Worm (Caenorhabditis elegans) whole organism, L2 larva: ENCODE results near the gene srtx-1.

Experiments used
- C34F6.9 ChIP-seq: fragments of 150-350 bp; optimal IDR thresholded peaks from 2 replicates; lab custom pipeline; 2014; ENCODE audit warnings: missing biosample characterization, missing genetic modification characterization
- F13H6.1 ChIP-seq: sonication (generic microtip); optimal IDR thresholded peaks from 2 replicates; lab custom pipeline; 2016; ENCODE audit warnings: missing genetic modification characterization, missing compliant biosample characterization
- R02D3.7 ChIP-seq: fragments of 150-350 bp; optimal IDR thresholded peaks from 2 replicates; lab custom pipeline; 2014; ENCODE audit warnings: missing biosample characterization, missing genetic modification characterization
- Y55F3AM.14 ChIP-seq: fragments of 200-800 bp; sonication (Bioruptor generic); optimal IDR thresholded peaks from 2 replicates; lab custom pipeline; 2018; ENCODE audit warnings: mild to moderate bottlenecking, missing genetic modification characterization, missing compliant biosample characterization
- ZK546.5 ChIP-seq: sonication (generic microtip); optimal IDR thresholded peaks from 2 replicates; lab custom pipeline; 2017; ENCODE audit warnings: missing biosample characterization, missing genetic modification characterization
- alr-1 ChIP-seq: fragments of 150-350 bp; optimal IDR thresholded peaks from 2 replicates; lab custom pipeline; 2014; ENCODE audit warnings: missing biosample characterization, missing genetic modification characterization
- ama-1 ChIP-seq: fragments of 150-350 bp; optimal IDR thresholded peaks from 2 replicates; lab custom pipeline; 2018; ENCODE audit warnings: inconsistent platforms
- blmp-1 ChIP-seq: sonication (generic microtip); optimal IDR thresholded peaks from 2 replicates; lab custom pipeline; 2017; ENCODE audit warnings: missing genetic modification characterization, mild to moderate bottlenecking, missing compliant biosample characterization, antibody characterized with exemption, moderate library complexity; ENCODE audit not compliant: insufficient read depth
- ceh-82 ChIP-seq: fragments of 150-350 bp; optimal IDR thresholded peaks from 2 replicates; lab custom pipeline; 2014; ENCODE audit warnings: missing biosample characterization, missing genetic modification characterization
- crh-2 ChIP-seq: sonication (generic microtip); optimal IDR thresholded peaks from 2 replicates; lab custom pipeline; 2017; ENCODE audit warnings: missing biosample characterization, missing genetic modification characterization
- dmd-4 ChIP-seq: sonication (generic microtip); optimal IDR thresholded peaks from 2 replicates; lab custom pipeline; 2017; ENCODE audit warnings: missing biosample characterization, missing genetic modification characterization
- egl-27 ChIP-seq: sonication (generic microtip); optimal IDR thresholded peaks from 3 replicates; lab custom pipeline; 2017; ENCODE audit warnings: missing biosample characterization, missing genetic modification reagents, missing genetic modification characterization
- elt-1 ChIP-seq: fragments of 150-350 bp; optimal IDR thresholded peaks from 2 replicates; lab custom pipeline; 2014; ENCODE audit warnings: missing biosample characterization, missing genetic modification characterization
- elt-3 ChIP-seq: sonication (generic microtip); optimal IDR thresholded peaks from 2 replicates; lab custom pipeline; 2017; ENCODE audit warnings: missing biosample characterization, missing genetic modification characterization
- fos-1 ChIP-seq: fragments of 150-350 bp; optimal IDR thresholded peaks from 2 replicates; lab custom pipeline; 2014; ENCODE audit warnings: missing biosample characterization, missing genetic modification characterization
- gmeb-1 ChIP-seq: fragments of 150-350 bp; optimal IDR thresholded peaks from 2 replicates; lab custom pipeline; 2014; ENCODE audit warnings: missing biosample characterization, missing genetic modification characterization
- lin-11 ChIP-seq: fragments of 150-350 bp; sonication (generic microtip); optimal IDR thresholded peaks from 2 replicates; lab custom pipeline; 2014; ENCODE audit warnings: missing biosample characterization, missing genetic modification characterization, inconsistent platforms, mixed read lengths
- lin-39 ChIP-seq: fragments of 150-350 bp; optimal IDR thresholded peaks from 2 replicates; lab custom pipeline; 2014; ENCODE audit warnings: missing biosample characterization, missing genetic modification reagents, missing genetic modification characterization
- mbf-1 ChIP-seq: sonication (generic microtip); optimal IDR thresholded peaks from 2 replicates; lab custom pipeline; 2017; ENCODE audit warnings: missing biosample characterization, missing genetic modification characterization
- mdl-1 ChIP-seq, 2 experiments: fragments of 150-350 bp in 1 of 2; sonication (generic microtip) in 1 of 2; optimal IDR thresholded peaks; 2 replicates each; lab custom pipeline; 2017; ENCODE audit warnings: missing biosample characterization in 2 of 2, missing genetic modification characterization in 2 of 2
- nhr-10 ChIP-seq: sonication (generic microtip); optimal IDR thresholded peaks from 2 replicates; lab custom pipeline; 2017; ENCODE audit warnings: missing biosample characterization, missing genetic modification characterization
- nhr-11 ChIP-seq: fragments of 150-350 bp; optimal IDR thresholded peaks from 2 replicates; lab custom pipeline; 2014; ENCODE audit warnings: missing biosample characterization, missing genetic modification characterization
- nhr-12 ChIP-seq: fragments of 150-350 bp; optimal IDR thresholded peaks from 2 replicates; lab custom pipeline; 2014; ENCODE audit warnings: missing biosample characterization, missing genetic modification characterization
- nhr-25 ChIP-seq: fragments of 150-350 bp; sonication (generic microtip); optimal IDR thresholded peaks from 3 replicates; lab custom pipeline; 2014; ENCODE audit warnings: missing biosample characterization, missing genetic modification characterization
- nhr-6 ChIP-seq: fragments of 150-350 bp; optimal IDR thresholded peaks from 2 replicates; lab custom pipeline; 2014; ENCODE audit warnings: missing biosample characterization, missing genetic modification characterization
- peb-1 ChIP-seq: fragments of 150-350 bp; optimal IDR thresholded peaks from 2 replicates; lab custom pipeline; 2014; ENCODE audit warnings: missing biosample characterization, missing genetic modification characterization
- sem-4 ChIP-seq: fragments of 150-350 bp; optimal IDR thresholded peaks from 2 replicates; lab custom pipeline; 2014; ENCODE audit warnings: missing biosample characterization, missing genetic modification reagents, missing genetic modification characterization
- snpc-4 ChIP-seq: fragments of 150-350 bp; optimal IDR thresholded peaks from 2 replicates; lab custom pipeline; 2014; ENCODE audit warnings: missing biosample characterization, missing genetic modification characterization
- unc-55 ChIP-seq: fragments of 150-350 bp; sonication (generic microtip); optimal IDR thresholded peaks from 3 replicates; lab custom pipeline; 2014; ENCODE audit warnings: missing biosample characterization, missing genetic modification reagents, missing genetic modification characterization
- unc-62 ChIP-seq: fragments of 150-350 bp; optimal IDR thresholded peaks from 2 replicates; lab custom pipeline; 2014; ENCODE audit warnings: missing biosample characterization, missing genetic modification reagents, missing genetic modification characterization
- zag-1 ChIP-seq: fragments of 150-350 bp; optimal IDR thresholded peaks from 2 replicates; lab custom pipeline; 2014; ENCODE audit warnings: missing biosample characterization, missing genetic modification characterization
- ztf-1 ChIP-seq: fragments of 200-800 bp; sonication (Bioruptor generic); conservative IDR thresholded peaks from 2 replicates; pipeline ENCODE4 v1.3.6; 2022; ENCODE audit warnings: missing genetic modification characterization, missing compliant biosample characterization
- ztf-11 ChIP-seq: sonication (generic microtip); optimal IDR thresholded peaks from 2 replicates; lab custom pipeline; 2017; ENCODE audit warnings: missing biosample characterization, missing genetic modification characterization
- ztf-4 ChIP-seq: fragments of 150-350 bp; optimal IDR thresholded peaks from 2 replicates; lab custom pipeline; 2014; ENCODE audit warnings: missing biosample characterization, missing genetic modification characterization

srtx-1 gene

ce11 chrIV:7440238-7440637, 19.2 kb downstream of the srtx-1 start:
- TF ChIP-seq ztf-4 (tag; lab: Kevin White, UChicago) (no peak), R02D3.7 (tag; lab: Kevin White, UChicago) (no peak), C34F6.9 (tag; lab: Kevin White, UChicago) (no peak), ama-1 (lab: Kevin White, UChicago) (no peak), mbf-1 (tag; lab: Kevin White, UChicago) (no peak), blmp-1 (tag; lab: Kevin White, UChicago) (peak; percentile 80)

DNA sequence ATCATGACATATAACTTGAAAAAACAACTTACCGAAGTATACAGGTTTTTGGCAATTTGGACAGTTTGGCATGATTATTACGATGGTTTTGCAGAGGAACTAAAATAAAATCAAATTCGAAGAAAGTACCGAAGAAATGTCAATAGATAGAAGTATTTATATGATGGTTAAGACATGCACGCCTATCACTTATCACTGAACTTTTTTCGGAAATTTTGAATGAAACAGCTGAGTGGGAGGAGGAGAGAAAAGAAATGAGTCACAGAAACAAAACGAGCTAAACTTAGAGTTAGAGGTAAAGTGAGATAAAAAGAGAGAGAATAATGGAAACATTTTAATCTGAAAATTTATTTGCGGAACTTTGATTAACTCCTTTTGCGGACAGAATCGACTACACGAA, 24.2 kb downstream of the srtx-1 start, which contains the start of gene valv-1:
Gene valv-1 (minus strand): TSS at position 101 of the 400 bp plus-strand sequence.
- TF ChIP-seq ceh-82 (tag; lab: Kevin White, UChicago), result no peak
- no peak for TF ChIP-seq nhr-6 (tag; lab: Kevin White, UChicago)
- no peak for TF ChIP-seq unc-55 (GFP tag; lab: Kevin White, UChicago)
- peak; percentile 28 for TF ChIP-seq fos-1 (tag; lab: Kevin White, UChicago)

- no peak for TF ChIP-seq snpc-4 (tag; lab: Kevin White, UChicago)
- TF ChIP-seq elt-3, result no peak
- no peak for TF ChIP-seq nhr-12 (tag; lab: Kevin White, UChicago)
- TF ChIP-seq dmd-4 (tag; lab: Kevin White, UChicago), result no peak
- no peak for TF ChIP-seq peb-1 (tag; lab: Kevin White, UChicago)
- no peak for TF ChIP-seq ZK546.5 (tag; lab: Kevin White, UChicago)
- TF ChIP-seq ztf-11, result no peak
- TF ChIP-seq nhr-10 (tag; lab: Kevin White, UChicago), result no peak
- no peak for TF ChIP-seq alr-1 (tag; lab: Kevin White, UChicago)
These were observed 25.0 kb downstream of the srtx-1 start, which contains the start of gene B0496.1 for ce11 chrIV:7445995-7446394. Gene B0496.1 (plus strand): TSS chrIV:7446295.

DNA sequence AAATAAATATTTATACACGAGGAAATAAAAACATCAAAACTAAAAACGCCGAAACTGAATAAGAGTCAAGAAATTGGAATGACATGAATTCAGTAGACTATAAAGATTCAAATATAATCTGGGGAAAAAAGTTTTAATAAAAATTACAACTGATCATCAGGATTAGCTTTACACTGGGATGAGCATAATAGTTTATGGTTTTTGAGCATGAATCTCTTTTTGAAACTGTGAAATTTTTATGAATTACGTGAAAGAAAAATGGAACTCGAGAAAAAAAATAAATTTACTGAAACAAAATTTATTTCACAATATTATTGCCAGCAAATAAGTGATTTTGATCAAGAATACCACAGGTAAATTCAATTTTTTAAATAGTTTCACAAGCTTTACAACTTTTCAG, 26.5 kb downstream of the srtx-1 start, which contains the start of gene B0496.2:
Gene B0496.2 (plus strand): TSS at position 301 of the 400 bp plus-strand sequence.
- TF ChIP-seq lin-39 (tag; lab: Kevin White, UChicago) (no peak), ceh-82 (tag; lab: Kevin White, UChicago) (no peak), nhr-25 (tag; lab: Kevin White, UChicago) (no peak), crh-2 (tag; lab: Kevin White, UChicago) (no peak), zag-1 (tag; lab: Kevin White, UChicago) (no peak), nhr-6 (tag; lab: Kevin White, UChicago) (no peak), mdl-1 (tag; optimal IDR thresholded peaks at IDR 0.05; lab: Kevin White, UChicago) (no peak), gmeb-1 (tag; lab: Kevin White, UChicago) (no peak), Y55F3AM.14 (GFP tag; lab: Kevin White, UChicago) (no peak), snpc-4 (tag; lab: Kevin White, UChicago) (no peak), ama-1 (lab: Kevin White, UChicago) (no peak), unc-55 (GFP tag; lab: Kevin White, UChicago) (no peak), unc-62 (GFP tag; lab: Kevin White, UChicago) (no peak)

DNA sequence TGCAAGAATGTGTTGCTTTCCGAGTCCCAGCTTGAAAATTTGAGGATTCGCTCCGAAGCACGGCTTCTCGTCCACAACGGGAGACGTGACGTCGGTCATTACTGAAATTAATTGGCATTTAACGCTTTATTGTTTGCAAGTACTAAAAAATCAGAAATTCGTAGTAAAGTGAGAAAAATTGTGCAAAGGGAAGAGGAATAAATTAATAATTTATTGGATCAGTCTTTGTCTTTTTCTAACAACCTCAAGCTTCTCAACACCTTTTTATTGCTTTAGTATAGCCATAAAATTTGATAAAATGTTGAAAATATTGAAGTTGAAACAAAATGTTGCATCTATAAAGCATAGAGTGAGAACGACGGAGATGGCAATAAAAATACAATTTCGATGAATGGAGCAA, 30.3 kb downstream of the srtx-1 start, which contains the start of gene tes-1:
Gene tes-1 (minus strand): TSS at position 101 of the 400 bp plus-strand sequence.
- no peak for TF ChIP-seq egl-27 (tag; lab: Kevin White, UChicago)
- TF ChIP-seq elt-1, result no peak
- TF ChIP-seq Y55F3AM.14 (GFP tag; lab: Kevin White, UChicago), result no peak
- no peak for TF ChIP-seq sem-4 (tag; lab: Kevin White, UChicago)
- no peak for TF ChIP-seq lin-11 (tag; lab: Kevin White, UChicago)
- no peak for TF ChIP-seq nhr-11 (tag; lab: Kevin White, UChicago)
- TF ChIP-seq F13H6.1 (tag; lab: Kevin White, UChicago), result no peak
- TF ChIP-seq ztf-1, result no peak
- TF ChIP-seq, all 48 proteins: peak for 0
